Worm (Caenorhabditis elegans) whole organism, early embryonic: ENCODE measurements around the gene szy-2.

Experiments
- B0310.2 ChIP-seq: sonication (generic microtip); optimal IDR thresholded peaks from 2 replicates; lab custom pipeline; 2016; ENCODE audit warnings: mild to moderate bottlenecking, missing genetic modification characterization, missing compliant biosample characterization
- ama-1 ChIP-seq: fragments of 150-350 bp; optimal IDR thresholded peaks from 2 replicates; lab custom pipeline; 2014
- ceh-36 ChIP-seq: sonication (generic microtip); optimal IDR thresholded peaks from 2 replicates; lab custom pipeline; 2016; ENCODE audit warnings: missing genetic modification characterization, inconsistent platforms, missing compliant biosample characterization
- ets-7 ChIP-seq: sonication (generic microtip); optimal IDR thresholded peaks from 2 replicates; lab custom pipeline; 2016; ENCODE audit warnings: missing genotype, missing genetic modification characterization, missing compliant biosample characterization
- flt-1 ChIP-seq: fragments of 200-800 bp; sonication (Bioruptor generic); IDR thresholded peaks from 2 replicates; pipeline ENCODE4 v1.3.6; 2022; ENCODE audit warnings: missing genetic modification characterization, missing compliant biosample characterization
- hmbx-1 ChIP-seq: sonication (generic microtip); optimal IDR thresholded peaks from 2 replicates; lab custom pipeline; 2016; ENCODE audit warnings: mild to moderate bottlenecking, missing genetic modification characterization, missing compliant biosample characterization
- hmg-4 ChIP-seq: fragments of 200-800 bp; sonication (Bioruptor generic); optimal IDR thresholded peaks from 2 replicates; lab custom pipeline; 2018; ENCODE audit warnings: mild to moderate bottlenecking, missing genetic modification characterization, missing compliant biosample characterization
- hnd-1 ChIP-seq: sonication (generic microtip); optimal IDR thresholded peaks from 2 replicates; lab custom pipeline; 2016; ENCODE audit warnings: missing genetic modification characterization, missing compliant biosample characterization
- pes-1 ChIP-seq: fragments of 200-800 bp; sonication (Bioruptor generic); IDR thresholded peaks from 2 replicates; pipeline ENCODE4 v1.3.6; 2022; ENCODE audit warnings: missing genetic modification reagents, missing genetic modification characterization, missing compliant biosample characterization
- sea-1 ChIP-seq: fragments of 200-800 bp; sonication (Bioruptor generic); conservative IDR thresholded peaks from 2 replicates; pipeline ENCODE4 v1.3.6; 2022; ENCODE audit warnings: missing genetic modification characterization, missing compliant biosample characterization
- tbx-11 ChIP-seq: fragments of 200-800 bp; sonication (Bioruptor generic); IDR thresholded peaks from 2 replicates; pipeline ENCODE4 v1.3.6; 2022; ENCODE audit warnings: missing genetic modification characterization, missing compliant biosample characterization
- tbx-37 ChIP-seq: fragments of 200-800 bp; sonication (Bioruptor generic); conservative IDR thresholded peaks from 2 replicates; pipeline ENCODE4 v1.3.6; 2022; ENCODE audit warnings: missing genetic modification reagents, missing genetic modification characterization, missing compliant biosample characterization
- tra-4 ChIP-seq: sonication (generic microtip); optimal IDR thresholded peaks from 2 replicates; lab custom pipeline; 2017; ENCODE audit warnings: missing genetic modification characterization, missing compliant biosample characterization

DNA sequence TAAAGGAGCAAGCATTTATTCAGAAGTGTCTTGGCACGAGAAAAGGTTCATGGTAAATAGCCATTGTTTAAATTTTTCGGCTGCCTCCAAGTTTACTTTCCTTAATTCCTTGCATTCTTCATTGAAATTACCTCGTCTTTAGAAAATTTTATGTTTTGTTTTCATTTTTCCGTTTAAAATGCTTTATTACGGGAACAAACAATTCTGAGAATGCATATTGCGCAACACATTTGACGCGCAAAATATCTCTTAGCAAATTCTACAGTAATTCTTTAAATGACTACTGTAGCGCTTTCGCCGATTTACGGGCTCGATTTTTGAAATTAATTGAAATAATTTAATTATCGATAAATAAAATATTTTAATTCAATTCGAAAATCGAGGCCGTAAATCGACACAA is 26.5 kb downstream of the szy-2 start:
- no peak for TF ChIP-seq ama-1 (lab: Kevin White, UChicago)
- TF ChIP-seq hmg-4 (GFP tag; lab: Kevin White, UChicago): no peak
- TF ChIP-seq ceh-36 (tag; lab: Kevin White, UChicago): no peak
- TF ChIP-seq ets-7 (tag; lab: Kevin White, UChicago): no peak
- no peak for TF ChIP-seq flt-1 (GFP tag; lab: Robert Waterston, UW)
- TF ChIP-seq hmbx-1 (tag; lab: Kevin White, UChicago): no peak
- TF ChIP-seq pes-1 (GFP tag; lab: Robert Waterston, UW): no peak
- TF ChIP-seq tbx-37 (GFP tag; lab: Robert Waterston, UW): no peak
- TF ChIP-seq tra-4 (tag; lab: Kevin White, UChicago): no peak
- no peak for TF ChIP-seq B0310.2 (tag; lab: Kevin White, UChicago)
- TF ChIP-seq sea-1 (GFP tag; lab: Robert Waterston, UW): no peak
- TF ChIP-seq hnd-1: no peak
- no peak for TF ChIP-seq tbx-11 (GFP tag; lab: Robert Waterston, UW)
